Worm (Caenorhabditis elegans) whole organism, L1 larva: ENCODE measurements around the gene W09D10.4.

Experiments
- C16A3.4 ChIP-seq: fragments of 150-350 bp; optimal IDR thresholded peaks from 2 replicates; lab custom pipeline; 2014; ENCODE audit warnings: missing biosample characterization, missing genetic modification characterization
- C34B4.2 ChIP-seq: sonication (generic microtip); optimal IDR thresholded peaks from 2 replicates; lab custom pipeline; 2017; ENCODE audit warnings: mild to moderate bottlenecking, missing genetic modification characterization, missing compliant biosample characterization
- F16B12.6 ChIP-seq: fragments of 150-350 bp; optimal IDR thresholded peaks from 2 replicates; lab custom pipeline; 2014; ENCODE audit warnings: missing biosample characterization, missing genetic modification characterization
- alr-1 ChIP-seq: fragments of 200-800 bp; sonication (Bioruptor generic); optimal IDR thresholded peaks from 2 replicates; lab custom pipeline; 2018; ENCODE audit warnings: borderline replicate concordance, mild to moderate bottlenecking, missing genetic modification characterization, missing compliant biosample characterization
- ama-1 ChIP-seq: fragments of 150-350 bp; optimal IDR thresholded peaks from 2 replicates; lab custom pipeline; 2014
- blmp-1 ChIP-seq: fragments of 150-350 bp; optimal IDR thresholded peaks from 2 replicates; lab custom pipeline; 2014; ENCODE audit warnings: missing biosample characterization, missing genetic modification characterization
- ceh-63 ChIP-seq: fragments of 200-800 bp; sonication (Bioruptor generic); optimal IDR thresholded peaks from 2 replicates; lab custom pipeline; 2018; ENCODE audit warnings: mild to moderate bottlenecking, missing genetic modification characterization, missing compliant biosample characterization
- ceh-88 ChIP-seq: fragments of 200-800 bp; sonication (Bioruptor generic); IDR thresholded peaks from 2 replicates; pipeline ENCODE4 v1.3.6; 2022; ENCODE audit warnings: missing genetic modification characterization, missing compliant biosample characterization
- ceh-90 ChIP-seq: sonication (generic microtip); optimal IDR thresholded peaks from 2 replicates; lab custom pipeline; 2016; ENCODE audit warnings: missing genetic modification characterization, missing compliant biosample characterization
- ces-1 ChIP-seq: fragments of 150-350 bp; optimal IDR thresholded peaks from 2 replicates; lab custom pipeline; 2014; ENCODE audit warnings: missing biosample characterization, missing genetic modification reagents, missing genetic modification characterization
- dpl-1 ChIP-seq, 3 experiments: fragments of 150-350 bp in 2 of 3; sonication (generic microtip) in 1 of 3; optimal IDR thresholded peaks; 2 replicates each; lab custom pipeline; 2014 to 2017; ENCODE audit warnings: missing biosample characterization in 3 of 3, missing genetic modification characterization in 3 of 3, missing genetic modification reagents in 3 of 3
- egl-13 ChIP-seq: sonication (generic microtip); optimal IDR thresholded peaks from 2 replicates; lab custom pipeline; 2016; ENCODE audit warnings: missing genotype, missing genetic modification reagents, missing genetic modification characterization, missing compliant biosample characterization
- egl-27 ChIP-seq, 2 experiments: fragments of 150-350 bp in 1 of 2; sonication (generic microtip); optimal IDR thresholded peaks; 3 replicates each; lab custom pipeline; 2017 to 2018; ENCODE audit warnings: missing biosample characterization in 2 of 2, missing genetic modification characterization in 2 of 2, missing genetic modification reagents in 2 of 2
- elt-3 ChIP-seq, 6 experiments: fragments of 150-350 bp in 1 of 6; sonication (generic microtip); optimal IDR thresholded peaks; 2 replicates each; lab custom pipeline; 2017 to 2018; ENCODE audit warnings: missing biosample characterization in 6 of 6, missing genetic modification characterization in 6 of 6, inconsistent platforms in 1 of 6
- fkh-4 ChIP-seq: sonication (generic microtip); optimal IDR thresholded peaks from 2 replicates; lab custom pipeline; 2016; ENCODE audit warnings: missing compliant biosample characterization, missing genetic modification characterization, borderline replicate concordance
- fkh-8 ChIP-seq: sonication (generic microtip); optimal IDR thresholded peaks from 2 replicates; lab custom pipeline; 2016; ENCODE audit warnings: mild to moderate bottlenecking, missing genetic modification characterization, missing compliant biosample characterization
- grh-1 ChIP-seq: fragments of 200-800 bp; sonication (Bioruptor generic); IDR thresholded peaks from 2 replicates; pipeline ENCODE4 v1.3.6; 2022; ENCODE audit warnings: missing genetic modification reagents, missing genetic modification characterization, missing compliant biosample characterization
- hlh-17 ChIP-seq: fragments of 200-800 bp; sonication (Bioruptor generic); optimal IDR thresholded peaks from 2 replicates; lab custom pipeline; 2018; ENCODE audit warnings: missing genetic modification characterization, mild to moderate bottlenecking, missing compliant biosample characterization, moderate library complexity, borderline replicate concordance
- hlh-4 ChIP-seq: sonication (generic microtip); optimal IDR thresholded peaks from 2 replicates; lab custom pipeline; 2016; ENCODE audit warnings: mild to moderate bottlenecking, missing genetic modification characterization, missing compliant biosample characterization
- hpl-2 ChIP-seq: fragments of 150-350 bp; optimal IDR thresholded peaks from 2 replicates; lab custom pipeline; 2014; ENCODE audit warnings: missing biosample characterization, missing genetic modification reagents, missing genetic modification characterization
- isw-1 ChIP-seq: fragments of 200-800 bp; sonication (Bioruptor generic); IDR thresholded peaks from 2 replicates; pipeline ENCODE4 v1.3.6; 2022; ENCODE audit warnings: missing genetic modification characterization, missing compliant biosample characterization
- lin-13 ChIP-seq: fragments of 150-350 bp; optimal IDR thresholded peaks from 2 replicates; lab custom pipeline; 2014; ENCODE audit warnings: missing biosample characterization, missing genetic modification reagents, missing genetic modification characterization
- lin-14 ChIP-seq: fragments of 200-800 bp; sonication (Bioruptor generic); optimal IDR thresholded peaks from 2 replicates; lab custom pipeline; 2018; ENCODE audit warnings: mild to moderate bottlenecking, missing genetic modification characterization, moderate library complexity, missing compliant biosample characterization
- lin-15B ChIP-seq: fragments of 150-350 bp; sonication (generic microtip); optimal IDR thresholded peaks from 3 replicates; lab custom pipeline; 2014; ENCODE audit warnings: missing biosample characterization, missing genetic modification characterization
- lin-35 ChIP-seq, 2 experiments: fragments of 150-350 bp; optimal IDR thresholded peaks; 2 replicates each; lab custom pipeline; 2014; ENCODE audit warnings: missing biosample characterization in 2 of 2, missing genetic modification characterization in 2 of 2, missing genetic modification reagents in 2 of 2
- lsy-2 ChIP-seq, 2 experiments: fragments of 150-350 bp; optimal IDR thresholded peaks; 2 replicates each; lab custom pipeline; 2014; ENCODE audit warnings: missing biosample characterization in 2 of 2, missing genetic modification characterization in 2 of 2
- mdl-1 ChIP-seq, 2 experiments: fragments of 150-350 bp; optimal IDR thresholded peaks; 2 replicates each; lab custom pipeline; 2014 to 2017; ENCODE audit warnings: missing biosample characterization in 2 of 2, missing genetic modification characterization in 2 of 2, inconsistent platforms in 1 of 2
- mep-1 ChIP-seq: fragments of 150-350 bp; optimal IDR thresholded peaks from 2 replicates; lab custom pipeline; 2014; ENCODE audit warnings: missing biosample characterization, missing genetic modification characterization
- nhr-237 ChIP-seq: fragments of 150-350 bp; optimal IDR thresholded peaks from 2 replicates; lab custom pipeline; 2014; ENCODE audit warnings: missing biosample characterization, missing genetic modification characterization
- nhr-47 ChIP-seq: sonication (generic microtip); optimal IDR thresholded peaks from 2 replicates; lab custom pipeline; 2016; ENCODE audit warnings: mild to moderate bottlenecking, missing genetic modification characterization, moderate library complexity, missing compliant biosample characterization
- nhr-76 ChIP-seq: sonication (generic microtip); optimal IDR thresholded peaks from 2 replicates; lab custom pipeline; 2017; ENCODE audit warnings: missing biosample characterization, missing genetic modification characterization
- nhr-84 ChIP-seq: sonication (generic microtip); optimal IDR thresholded peaks from 2 replicates; lab custom pipeline; 2017; ENCODE audit warnings: missing biosample characterization, missing genetic modification characterization
- nhr-90 ChIP-seq: sonication (generic microtip); optimal IDR thresholded peaks from 2 replicates; lab custom pipeline; 2016; ENCODE audit warnings: mild to moderate bottlenecking, missing genetic modification characterization, missing compliant biosample characterization; ENCODE audit not compliant: poor library complexity
- pag-3 ChIP-seq: sonication (generic microtip); optimal IDR thresholded peaks from 2 replicates; lab custom pipeline; 2017; ENCODE audit warnings: missing genetic modification characterization, mild to moderate bottlenecking, missing compliant biosample characterization, antibody characterized with exemption, borderline replicate concordance; ENCODE audit not compliant: insufficient read depth
- pax-3 ChIP-seq: fragments of 200-800 bp; sonication (Bioruptor generic); optimal IDR thresholded peaks from 2 replicates; lab custom pipeline; 2018; ENCODE audit warnings: mild to moderate bottlenecking, missing genetic modification characterization, moderate library complexity, missing compliant biosample characterization
- rnt-1 ChIP-seq: sonication (generic microtip); optimal IDR thresholded peaks from 2 replicates; lab custom pipeline; 2016; ENCODE audit warnings: mild to moderate bottlenecking, missing genetic modification characterization, moderate library complexity, missing compliant biosample characterization
- snpc-4 ChIP-seq: fragments of 150-350 bp; optimal IDR thresholded peaks from 2 replicates; lab custom pipeline; 2014; ENCODE audit warnings: missing biosample characterization, missing genetic modification characterization
- sox-4 ChIP-seq: sonication (generic microtip); optimal IDR thresholded peaks from 2 replicates; lab custom pipeline; 2016; ENCODE audit warnings: missing genetic modification characterization, missing compliant biosample characterization
- sup-37 ChIP-seq: fragments of 200-800 bp; sonication (Bioruptor generic); optimal IDR thresholded peaks from 2 replicates; lab custom pipeline; 2018; ENCODE audit warnings: mild to moderate bottlenecking, missing genetic modification characterization, missing compliant biosample characterization
- swsn-7 ChIP-seq: sonication (generic microtip); optimal IDR thresholded peaks from 2 replicates; lab custom pipeline; 2016; ENCODE audit warnings: missing genetic modification characterization, missing compliant biosample characterization
- tbx-2 ChIP-seq: sonication (generic microtip); optimal IDR thresholded peaks from 2 replicates; lab custom pipeline; 2016; ENCODE audit warnings: missing genetic modification characterization, missing compliant biosample characterization
- tlp-1 ChIP-seq: fragments of 150-350 bp; optimal IDR thresholded peaks from 2 replicates; lab custom pipeline; 2014; ENCODE audit warnings: missing biosample characterization, missing genetic modification characterization
- unc-30 ChIP-seq: sonication (generic microtip); optimal IDR thresholded peaks from 2 replicates; lab custom pipeline; 2017; ENCODE audit warnings: missing biosample characterization, missing genetic modification characterization
- unc-86 ChIP-seq: sonication (generic microtip); optimal IDR thresholded peaks from 2 replicates; lab custom pipeline; 2016; ENCODE audit warnings: missing genetic modification characterization, missing compliant biosample characterization
- vab-15 ChIP-seq: sonication (generic microtip); optimal IDR thresholded peaks from 2 replicates; lab custom pipeline; 2017; ENCODE audit warnings: missing genotype, mild to moderate bottlenecking, missing genetic modification characterization, missing compliant biosample characterization
- xbp-1 ChIP-seq: sonication (generic microtip); optimal IDR thresholded peaks from 2 replicates; lab custom pipeline; 2016; ENCODE audit warnings: missing genetic modification characterization, missing compliant biosample characterization
- zag-1 ChIP-seq: fragments of 150-350 bp; optimal IDR thresholded peaks from 2 replicates; lab custom pipeline; 2014; ENCODE audit warnings: missing biosample characterization, missing genetic modification characterization
- ztf-4 ChIP-seq: fragments of 150-350 bp; optimal IDR thresholded peaks from 2 replicates; lab custom pipeline; 2014; ENCODE audit warnings: missing biosample characterization, missing genetic modification characterization

The W09D10.4 gene

ce11 chrIII:10706972-10707438, 9.0 kb downstream of the W09D10.4 start, which contains the start of the genes Y39A1A.21 and Y39A1A.22 (continued):
- peak; percentile 49 for TF ChIP-seq pax-3 (tag; lab: Kevin White, UChicago)
- TF ChIP-seq tbx-2 (tag; lab: Kevin White, UChicago) = peak; percentile 87
- peak; percentile 78 for TF ChIP-seq isw-1
- TF ChIP-seq nhr-84 (tag; lab: Kevin White, UChicago) = no peak
- TF ChIP-seq ceh-90 (tag; lab: Kevin White, UChicago) = no peak
- TF ChIP-seq ztf-4 (tag; lab: Kevin White, UChicago) = peak; percentile 66
- TF ChIP-seq fkh-4 (tag; lab: Kevin White, UChicago) = no peak
- no peak for TF ChIP-seq hlh-4 (tag; lab: Kevin White, UChicago)
- peak; percentile 86 for TF ChIP-seq lin-13 (GFP tag; lab: Kevin White, UChicago)
- TF ChIP-seq unc-86 = peak; percentile 82
- TF ChIP-seq sox-4 = peak; percentile 76
- no peak for TF ChIP-seq tlp-1 (tag; lab: Kevin White, UChicago)
- peak; percentile 86 to 88 for TF ChIP-seq lsy-2 (tag; optimal IDR thresholded peaks at IDR 0.05; lab: Kevin White, UChicago)
- no peak for TF ChIP-seq egl-27 (tag; optimal IDR thresholded peaks at IDR 0.05; lab: Kevin White, UChicago)
- no peak for TF ChIP-seq nhr-76 (tag; lab: Kevin White, UChicago)
- peak; percentile 83 to 88 for TF ChIP-seq lin-35 (GFP tag; optimal IDR thresholded peaks at IDR 0.05; lab: Kevin White, UChicago)
- no peak for TF ChIP-seq zag-1 (tag; lab: Kevin White, UChicago)
- TF ChIP-seq ceh-63 = no peak
- peak; percentile 45; the same call in 1 of the 2 replicates for TF ChIP-seq ceh-88 (GFP tag; lab: Robert Waterston, UW)
- TF ChIP-seq C34B4.2 = peak; percentile 20
- TF ChIP-seq nhr-237 (tag; lab: Kevin White, UChicago) = no peak
- no peak for TF ChIP-seq vab-15 (tag; lab: Kevin White, UChicago)
- peak; percentile 75 for TF ChIP-seq grh-1 (GFP tag; lab: Robert Waterston, UW)
- TF ChIP-seq hpl-2 (GFP tag; lab: Kevin White, UChicago) = no peak
- TF ChIP-seq nhr-90 = peak; percentile 86
- TF ChIP-seq dpl-1 (GFP tag; optimal IDR thresholded peaks at IDR 0.05; lab: Kevin White, UChicago) = peak; percentile 79 to 85 (median 82)
- TF ChIP-seq unc-30 = no peak
- peak in 1 of 2 experiments; percentile 66 for TF ChIP-seq mdl-1 (tag; optimal IDR thresholded peaks at IDR 0.05; lab: Kevin White, UChicago)
- peak; percentile 83 for TF ChIP-seq xbp-1 (tag; lab: Kevin White, UChicago)
- peak; percentile 69 for TF ChIP-seq lin-15B
- peak; percentile 70 for TF ChIP-seq sup-37 (GFP tag; lab: Kevin White, UChicago)
- TF ChIP-seq lin-14 (GFP tag; lab: Kevin White, UChicago) = no peak
- TF ChIP-seq C16A3.4 (tag; lab: Kevin White, UChicago) = peak; percentile 71
- TF ChIP-seq rnt-1 = peak; percentile 92
- peak; percentile 73 for TF ChIP-seq F16B12.6 (tag; lab: Kevin White, UChicago)
- TF ChIP-seq elt-3 (tag; optimal IDR thresholded peaks at IDR 0.05; lab: Kevin White, UChicago) = peak in 2 of 6 experiments; percentile 7 to 22
- TF ChIP-seq mep-1 (tag; lab: Kevin White, UChicago) = peak; percentile 88
- TF ChIP-seq alr-1 = no peak
- TF ChIP-seq snpc-4 (tag; lab: Kevin White, UChicago) = peak; percentile 79
- TF ChIP-seq pag-3 (tag; lab: Kevin White, UChicago) = no peak
- no peak for TF ChIP-seq ces-1 (GFP tag; lab: Kevin White, UChicago)
- TF ChIP-seq fkh-8 (tag; lab: Kevin White, UChicago) = peak; percentile 80
- TF ChIP-seq ama-1 (lab: Kevin White, UChicago) = no peak
- TF ChIP-seq egl-13 (tag; lab: Kevin White, UChicago) = peak; percentile 64
- TF ChIP-seq nhr-47 = peak; percentile 93
- no peak for TF ChIP-seq hlh-17 (GFP tag; lab: Kevin White, UChicago)
- TF ChIP-seq swsn-7 (tag; lab: Kevin White, UChicago) = peak; percentile 86
- no peak for TF ChIP-seq blmp-1 (tag; lab: Kevin White, UChicago)
